Worm (Caenorhabditis elegans): Measurements from ENCODE around the gene btb-9.

The btb-9 gene

ce11 chrII:1725735-1726134 is 2.6 kb upstream of the btb-9 start, which contains the start of gene F45C12.17:
TSS of gene F45C12.17 (plus strand) at chrII:1726111.
- no peak for TF ChIP-seq unc-62 (GFP tag; optimal IDR thresholded peaks at IDR 0.05)

- TF ChIP-seq unc-62 (GFP tag; optimal IDR thresholded peaks at IDR 0.05) = no peak
Observed at ce11 chrII:1730103-1730502, 1.8 kb downstream of the btb-9 start, which contains the start of gene ceh-81. TSS of gene ceh-81 (plus strand) at chrII:1730403.

ce11 chrII:1731932-1732331 is 3.6 kb downstream of the btb-9 start, which contains the start of gene ceh-82:
TSS of gene ceh-82 (plus strand) at chrII:1732232.
- no peak for TF ChIP-seq unc-62 (GFP tag; optimal IDR thresholded peaks at IDR 0.05)

- TF ChIP-seq unc-62 (GFP tag; optimal IDR thresholded peaks at IDR 0.05) = no peak
Observed at ce11 chrII:1735145-1735544, 6.8 kb downstream of the btb-9 start.

- TF ChIP-seq unc-62 (GFP tag; optimal IDR thresholded peaks at IDR 0.05) = no peak
Observed at ce11 chrII:1736353-1736752, 8.0 kb downstream of the btb-9 start, which contains the start of gene ceh-83. TSS of gene ceh-83 (minus strand) at chrII:1736533.

ce11 chrII:1738844-1739243 is 10.5 kb downstream of the btb-9 start, which contains the start of the genes irld-9 and irld-33:
TSS of gene irld-9 (minus strand) at chrII:1738944.
TSS of gene irld-33 (plus strand) at chrII:1739052.
- no peak for TF ChIP-seq unc-62 (GFP tag; optimal IDR thresholded peaks at IDR 0.05)

- TF ChIP-seq unc-62 (GFP tag; optimal IDR thresholded peaks at IDR 0.05) = no peak
Observed at ce11 chrII:1741248-1741647, 12.9 kb downstream of the btb-9 start, which contains the start of gene K07G6.1. TSS of gene K07G6.1 (plus strand) at chrII:1741548.

ce11 chrII:1742535-1742934 is 14.2 kb downstream of the btb-9 start, which contains the start of gene F36H5.12:
TSS of gene F36H5.12 (plus strand) at chrII:1742835.
- no peak for TF ChIP-seq unc-62 (GFP tag; optimal IDR thresholded peaks at IDR 0.05)

- no peak for TF ChIP-seq unc-62 (GFP tag; optimal IDR thresholded peaks at IDR 0.05)
Observed at ce11 chrII:1744183-1744582, 15.9 kb downstream of the btb-9 start, which contains the start of gene clec-19. TSS of gene clec-19 (plus strand) at chrII:1744483.

ce11 chrII:1750413-1750812 is 22.1 kb downstream of the btb-9 start, which contains the start of the genes F36H5.13 and F36H5.8:
TSS of gene F36H5.13 (minus strand) at chrII:1750513.
TSS of gene F36H5.8 (minus strand) at chrII:1750686.
- TF ChIP-seq unc-62 (GFP tag; optimal IDR thresholded peaks at IDR 0.05) = no peak

ce11 chrII:1752990-1753389 is 24.7 kb downstream of the btb-9 start, which contains the start of gene F36H5.9:
TSS of gene F36H5.9 (minus strand) at chrII:1753090.
- no peak for TF ChIP-seq unc-62 (GFP tag; optimal IDR thresholded peaks at IDR 0.05)

- TF ChIP-seq unc-62 (GFP tag; optimal IDR thresholded peaks at IDR 0.05) = no peak
Observed at ce11 chrII:1756072-1756471, 27.8 kb downstream of the btb-9 start, which contains the start of gene F36H5.17. TSS of gene F36H5.17 (minus strand) at chrII:1756172.

- no peak for TF ChIP-seq unc-62 (GFP tag; optimal IDR thresholded peaks at IDR 0.05)
Observed at ce11 chrII:1756582-1756981, 28.3 kb downstream of the btb-9 start, which contains the start of gene fbxb-53. TSS of gene fbxb-53 (plus strand) at chrII:1756882.

- no peak for TF ChIP-seq unc-62 (GFP tag; optimal IDR thresholded peaks at IDR 0.05)
Observed at ce11 chrII:1757033-1757432, 28.7 kb downstream of the btb-9 start, which contains the start of gene F36H5.10. TSS of gene F36H5.10 (plus strand) at chrII:1757333.

ce11 chrII:1759602-1760001 is 31.3 kb downstream of the btb-9 start, which contains the start of gene F36H5.18:
TSS of gene F36H5.18 (plus strand) at chrII:1759902.
- no peak for TF ChIP-seq unc-62 (GFP tag; optimal IDR thresholded peaks at IDR 0.05)

ce11 chrII:1761564-1761963 is 33.3 kb downstream of the btb-9 start, which contains the start of gene F36H5.4:
TSS of gene F36H5.4 (plus strand) at chrII:1761864.
- no peak for TF ChIP-seq unc-62 (GFP tag; optimal IDR thresholded peaks at IDR 0.05)

ce11 chrII:1763072-1763471 is 34.8 kb downstream of the btb-9 start, which contains the start of gene math-28:
TSS of gene math-28 (plus strand) at chrII:1763372.
- TF ChIP-seq unc-62 (GFP tag; optimal IDR thresholded peaks at IDR 0.05) = no peak

All from whole organism, dauer.